Fruit fly (Drosophila melanogaster) whole organism, adult: ENCODE data around the gene CG13766.

Experiments
- CG11617 ChIP-seq: fragments of 200-800 bp; sonication (Bioruptor generic); optimal IDR thresholded peaks from 2 replicates; lab custom pipeline; 2017; ENCODE audit warnings: mild to moderate bottlenecking, missing biosample characterization, missing genetic modification reagents, missing genetic modification characterization
- CG14711 ChIP-seq: fragments of 200-800 bp; sonication (Bioruptor generic); optimal IDR thresholded peaks from 2 replicates; lab custom pipeline; 2018; ENCODE audit warnings: missing biosample characterization, mild to moderate bottlenecking, missing genetic modification characterization, moderate library complexity
- CG1620 ChIP-seq: fragments of 200-800 bp; sonication (Bioruptor generic); optimal IDR thresholded peaks from 2 replicates; lab custom pipeline; 2016; ENCODE audit warnings: missing biosample characterization, missing genetic modification characterization
- CG5204 ChIP-seq: fragments of 200-800 bp; sonication (Bioruptor generic); optimal IDR thresholded peaks from 2 replicates; lab custom pipeline; 2016; ENCODE audit warnings: missing biosample characterization, missing genetic modification characterization
- CG7045 ChIP-seq: fragments of 200-800 bp; sonication (Bioruptor generic); optimal IDR thresholded peaks from 2 replicates; lab custom pipeline; 2017; ENCODE audit warnings: missing biosample characterization, mild to moderate bottlenecking, missing genetic modification characterization
- Hr96 ChIP-seq: fragments of 200-800 bp; sonication (Bioruptor generic); optimal IDR thresholded peaks from 2 replicates; lab custom pipeline; 2016; ENCODE audit warnings: missing biosample characterization, missing genetic modification characterization
- bab1 ChIP-seq: fragments of 200-800 bp; sonication (Bioruptor generic); optimal IDR thresholded peaks from 3 replicates; lab custom pipeline; 2019; ENCODE audit warnings: missing biosample characterization, mild to moderate bottlenecking, missing genetic modification characterization, moderate library complexity
- kay ChIP-seq: fragments of 200-800 bp; sonication (Bioruptor generic); peaks from one replicate; lab custom pipeline; 2016; ENCODE audit warnings: missing biosample characterization, missing genetic modification characterization, borderline replicate concordance
- pad ChIP-seq: fragments of 200-800 bp; sonication (Bioruptor generic); optimal IDR thresholded peaks from 3 replicates; lab custom pipeline; 2017; ENCODE audit warnings: missing biosample characterization, missing genetic modification characterization, mild to moderate bottlenecking, moderate library complexity, missing genetic modification reagents

CG13766 gene

DNA sequence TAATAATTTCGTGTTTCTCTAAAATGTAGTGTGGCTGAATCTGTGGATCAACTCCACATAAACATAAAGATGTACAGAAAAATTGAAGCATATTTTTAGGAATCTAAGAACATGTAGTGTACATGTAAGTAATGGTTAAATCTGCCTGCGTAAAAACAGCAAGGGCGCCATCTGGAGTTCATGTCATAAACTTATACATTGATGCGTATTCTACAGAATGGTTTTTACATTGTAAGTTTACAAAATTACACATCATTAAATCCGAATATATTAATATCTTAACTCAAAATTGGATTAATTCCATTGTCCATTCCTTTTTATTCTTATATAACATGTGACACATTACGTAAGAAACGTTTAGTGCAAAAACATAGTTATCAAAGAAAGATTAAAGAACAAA, 39.0 kb downstream of the CG13766 start:
- TF ChIP-seq pad (GFP tag; lab: Kevin White, UChicago) (no peak), CG7045 (GFP tag; lab: Kevin White, UChicago) (no peak), CG11617 (GFP tag; lab: Kevin White, UChicago) (no peak), kay (no peak), CG1620 (GFP tag; lab: Kevin White, UChicago) (peak; percentile 26), bab1 (GFP tag; lab: Kevin White, UChicago) (peak; percentile 24), CG14711 (tag; lab: Kevin White, UChicago) (no peak), Hr96 (GFP tag; lab: Kevin White, UChicago) (no peak), CG5204 (no peak)
